Fruit fly (Drosophila melanogaster) whole organism, embryonic: ENCODE data around the gene TotX.

Experiments
- ATbp ChIP-seq: fragments of 200-800 bp; sonication (Bioruptor generic); optimal IDR thresholded peaks from 2 replicates; lab custom pipeline; 2017; ENCODE audit warnings: missing biosample characterization, mild to moderate bottlenecking, missing genetic modification characterization, missing genetic modification reagents
- Ada2b ChIP-seq: fragments of 200-800 bp; sonication (Bioruptor generic); IDR thresholded peaks from 2 replicates; pipeline ENCODE4 v1.3.6; 2022; ENCODE audit warnings: missing biosample characterization, missing genetic modification characterization
- Adf1 ChIP-seq: fragments of 200-800 bp; sonication (Bioruptor generic); IDR thresholded peaks from 2 replicates; pipeline ENCODE4 v1.3.6; 2022; ENCODE audit warnings: missing biosample characterization, missing genetic modification characterization
- Aef1 ChIP-seq: fragments of 200-800 bp; sonication (Bioruptor generic); IDR thresholded peaks from 3 replicates; pipeline ENCODE4 v1.3.6; 2022; ENCODE audit warnings: missing biosample characterization, missing genetic modification characterization
- Atf6 ChIP-seq: fragments of 200-800 bp; sonication (Bioruptor generic); IDR thresholded peaks from 2 replicates; pipeline ENCODE4 v1.3.6; 2022; ENCODE audit warnings: missing biosample characterization, missing genetic modification characterization
- CG10209 ChIP-seq: fragments of 200-800 bp; sonication (Bioruptor generic); optimal IDR thresholded peaks from 3 replicates; lab custom pipeline; 2017; ENCODE audit warnings: missing biosample characterization, mild to moderate bottlenecking, missing genetic modification characterization, missing genetic modification reagents
- CG10959 ChIP-seq: fragments of 200-800 bp; sonication (Bioruptor generic); IDR thresholded peaks from 2 replicates; pipeline ENCODE4 v1.3.6; 2022; ENCODE audit warnings: missing biosample characterization, missing genetic modification characterization
- CG11560 ChIP-seq: fragments of 200-800 bp; sonication (Bioruptor generic); IDR thresholded peaks from 3 replicates; pipeline ENCODE4 v1.3.6; 2022; ENCODE audit warnings: missing biosample characterization, missing genetic modification characterization
- CG12071 ChIP-seq: fragments of 200-800 bp; sonication (Bioruptor generic); optimal IDR thresholded peaks from 3 replicates; lab custom pipeline; 2018; ENCODE audit warnings: missing biosample characterization, mild to moderate bottlenecking, missing genetic modification characterization
- CG13894 ChIP-seq: fragments of 200-800 bp; sonication (Bioruptor generic); optimal IDR thresholded peaks from 3 replicates; lab custom pipeline; 2018; ENCODE audit warnings: missing biosample characterization, mild to moderate bottlenecking, missing genetic modification characterization, moderate library complexity
- CG14050 ChIP-seq: fragments of 200-800 bp; sonication (Bioruptor generic); IDR thresholded peaks from 3 replicates; pipeline ENCODE4 v1.3.6; 2022; ENCODE audit warnings: missing biosample characterization, missing genetic modification characterization
- CG16779 ChIP-seq: fragments of 200-800 bp; sonication (Bioruptor generic); IDR thresholded peaks from 2 replicates; pipeline ENCODE4 v1.3.6; 2022; ENCODE audit warnings: missing biosample characterization, missing genetic modification characterization
- CG17361 ChIP-seq: fragments of 200-800 bp; sonication (Bioruptor generic); IDR thresholded peaks from 3 replicates; pipeline ENCODE4 v1.3.6; 2022; ENCODE audit warnings: missing biosample characterization, missing genetic modification characterization
- CG17612 ChIP-seq: fragments of 200-800 bp; sonication (Bioruptor generic); IDR thresholded peaks from 2 replicates; pipeline ENCODE4 v1.3.6; 2022; ENCODE audit warnings: missing biosample characterization, missing genetic modification characterization
- CG17912 ChIP-seq: fragments of 200-800 bp; sonication (Bioruptor generic); optimal IDR thresholded peaks from 2 replicates; lab custom pipeline; 2018; ENCODE audit warnings: missing biosample characterization, mild to moderate bottlenecking, missing genetic modification characterization
- CG31224 ChIP-seq: fragments of 200-800 bp; sonication (Bioruptor generic); IDR thresholded peaks from 2 replicates; pipeline ENCODE4 v1.3.6; 2022; ENCODE audit warnings: missing biosample characterization, missing genetic modification characterization
- CG31441 ChIP-seq: fragments of 200-800 bp; sonication (Bioruptor generic); IDR thresholded peaks from 2 replicates; pipeline ENCODE4 v1.3.6; 2022; ENCODE audit warnings: missing biosample characterization, missing genetic modification characterization
- CG3726 ChIP-seq: fragments of 200-800 bp; sonication (Bioruptor generic); IDR thresholded peaks from 3 replicates; pipeline ENCODE4, ENCODE4 v1.3.6; 2022; ENCODE audit warnings: missing biosample characterization, missing genetic modification characterization
- CG4707 ChIP-seq: fragments of 200-800 bp; sonication (Bioruptor generic); optimal IDR thresholded peaks from 2 replicates; lab custom pipeline; 2018; ENCODE audit warnings: missing biosample characterization, mild to moderate bottlenecking, missing genetic modification characterization, moderate library complexity
- CG8290 ChIP-seq, 3 experiments: fragments of 200-800 bp; sonication (Bioruptor generic); optimal IDR thresholded peaks; 2 replicates each; lab custom pipeline; 2016 to 2019; ENCODE audit warnings: missing biosample characterization in 3 of 3, missing genetic modification characterization in 3 of 3, mild to moderate bottlenecking in 2 of 3, moderate library complexity in 1 of 3
- CG9215 ChIP-seq: fragments of 200-800 bp; sonication (Bioruptor generic); IDR thresholded peaks from 2 replicates; pipeline ENCODE4 v1.3.6; 2022; ENCODE audit warnings: missing biosample characterization, missing genetic modification characterization
- CG9876 ChIP-seq: fragments of 200-800 bp; sonication (Bioruptor generic); optimal IDR thresholded peaks from 2 replicates; lab custom pipeline; 2016; ENCODE audit warnings: missing biosample characterization, missing genetic modification characterization
- Chrac-16 ChIP-seq: fragments of 200-800 bp; sonication (Bioruptor generic); optimal IDR thresholded peaks from 3 replicates; lab custom pipeline; 2016; ENCODE audit warnings: missing biosample characterization, missing genetic modification characterization
- CrebB ChIP-seq: fragments of 200-800 bp; sonication (Bioruptor generic); optimal IDR thresholded peaks from 3 replicates; lab custom pipeline; 2018; ENCODE audit warnings: missing biosample characterization, mild to moderate bottlenecking, missing genetic modification characterization
- Eip74EF ChIP-seq, 2 experiments: fragments of 200-800 bp in 1 of 2; fragments of >200 bp in 1 of 2; sonication (Bioruptor generic) in 1 of 2; optimal IDR thresholded peaks; 2 replicates each; lab custom pipeline; 2017 to 2019; ENCODE audit warnings: missing biosample characterization in 2 of 2, missing genetic modification characterization in 2 of 2, mild to moderate bottlenecking in 1 of 2, moderate library complexity in 1 of 2
- Fer2 ChIP-seq: fragments of 200-800 bp; sonication (Bioruptor generic); optimal IDR thresholded peaks from 2 replicates; lab custom pipeline; 2018; ENCODE audit warnings: missing biosample characterization, mild to moderate bottlenecking, missing genetic modification characterization, moderate library complexity
- Hr78 ChIP-seq, 2 experiments: fragments of 200-800 bp in 1 of 2; fragments of >200 bp in 1 of 2; sonication (Bioruptor generic) in 1 of 2; optimal IDR thresholded peaks; 2 replicates each; lab custom pipeline; 2017 to 2019; ENCODE audit warnings: missing biosample characterization in 2 of 2, missing genetic modification characterization in 2 of 2, mild to moderate bottlenecking in 1 of 2, moderate library complexity in 1 of 2
- NC2α ChIP-seq: fragments of 200-800 bp; sonication (Bioruptor generic); optimal IDR thresholded peaks from 2 replicates; lab custom pipeline; 2016; ENCODE audit warnings: missing biosample characterization, missing genetic modification characterization
- Opbp ChIP-seq: fragments of 200-800 bp; sonication (Bioruptor generic); IDR thresholded peaks from 3 replicates; pipeline ENCODE4 v1.3.6; 2022; ENCODE audit warnings: missing biosample characterization, missing genetic modification characterization; ENCODE audit not compliant: partially characterized antibody
- Xrp1 ChIP-seq: fragments of 200-800 bp; sonication (Bioruptor generic); IDR thresholded peaks from 2 replicates; pipeline ENCODE4 v1.3.6; 2022; ENCODE audit warnings: missing biosample characterization, missing genetic modification characterization
- ato ChIP-seq: fragments of 200-800 bp; sonication (Bioruptor generic); IDR thresholded peaks from 2 replicates; pipeline ENCODE4 v1.3.6; 2022; ENCODE audit warnings: missing biosample characterization, missing genetic modification characterization; ENCODE audit not compliant: partially characterized antibody
- bab2 ChIP-seq: fragments of 200-800 bp; sonication (Bioruptor generic); optimal IDR thresholded peaks from 2 replicates; lab custom pipeline; 2016; ENCODE audit warnings: missing biosample characterization, missing genetic modification characterization
- disco-r ChIP-seq: fragments of 200-800 bp; sonication (Bioruptor generic); optimal IDR thresholded peaks from 2 replicates; lab custom pipeline; 2016; ENCODE audit warnings: missing biosample characterization, missing genetic modification characterization
- esg ChIP-seq: fragments of 200-800 bp; sonication (Bioruptor generic); conservative IDR thresholded peaks from 2 replicates; pipeline ENCODE4 v1.3.6; 2022; ENCODE audit warnings: missing biosample characterization, missing genetic modification characterization
- exex ChIP-seq: fragments of 200-800 bp; sonication (Bioruptor generic); optimal IDR thresholded peaks from 4 replicates; lab custom pipeline; 2018; ENCODE audit warnings: missing biosample characterization, mild to moderate bottlenecking, missing genetic modification characterization, moderate library complexity
- gsb ChIP-seq: fragments of 200-800 bp; sonication (Bioruptor generic); IDR thresholded peaks from 2 replicates; pipeline ENCODE4 v1.3.6; 2022; ENCODE audit warnings: missing biosample characterization, missing genetic modification characterization
- jing ChIP-seq: fragments of 200-800 bp; sonication (Bioruptor generic); optimal IDR thresholded peaks from 2 replicates; lab custom pipeline; 2018; ENCODE audit warnings: missing biosample characterization, mild to moderate bottlenecking, missing genetic modification characterization
- jumu ChIP-seq: fragments of 200-800 bp; sonication (Bioruptor generic); optimal IDR thresholded peaks from 3 replicates; lab custom pipeline; 2016; ENCODE audit warnings: missing biosample characterization, missing genetic modification characterization
- lov ChIP-seq, 2 experiments: fragments of 200-800 bp in 1 of 2; fragments of >200 bp in 1 of 2; sonication (Bioruptor generic) in 1 of 2; IDR thresholded peaks in 1 of 2; optimal IDR thresholded peaks in 1 of 2; 2 replicates in 1 of 2; 3 replicates in 1 of 2; pipeline versions ENCODE4 v1.3.6 to Lab custom; 2017 to 2022; ENCODE audit warnings: missing biosample characterization in 1 of 2, missing genetic modification characterization in 1 of 2
- oc ChIP-seq: fragments of 200-800 bp; sonication (Bioruptor generic); optimal IDR thresholded peaks from 2 replicates; lab custom pipeline; 2018; ENCODE audit warnings: missing biosample characterization, mild to moderate bottlenecking, missing genetic modification characterization, moderate library complexity
- pfk ChIP-seq: fragments of 200-800 bp; sonication (Bioruptor generic); optimal IDR thresholded peaks from 2 replicates; lab custom pipeline; 2018; ENCODE audit warnings: missing biosample characterization, mild to moderate bottlenecking, missing genetic modification characterization, moderate library complexity
- pzg ChIP-seq: fragments of 200-800 bp; sonication (Bioruptor generic); optimal IDR thresholded peaks from 3 replicates; lab custom pipeline; 2018; ENCODE audit warnings: missing biosample characterization, mild to moderate bottlenecking, missing genetic modification characterization, moderate library complexity
- sima ChIP-seq: fragments of 200-800 bp; sonication (Bioruptor generic); optimal IDR thresholded peaks from 2 replicates; lab custom pipeline; 2016; ENCODE audit warnings: missing biosample characterization, missing genetic modification characterization
- stwl ChIP-seq: fragments of 200-800 bp; sonication (Bioruptor generic); optimal IDR thresholded peaks from 3 replicates; lab custom pipeline; 2018; ENCODE audit warnings: missing biosample characterization, mild to moderate bottlenecking, missing genetic modification characterization, moderate library complexity
- sug ChIP-seq: fragments of 200-800 bp; optimal IDR thresholded peaks from 2 replicates; lab custom pipeline; 2019; ENCODE audit warnings: missing biosample characterization, mild to moderate bottlenecking, missing genetic modification characterization, moderate library complexity
- tin ChIP-seq: fragments of 200-800 bp; sonication (Bioruptor generic); optimal IDR thresholded peaks from 3 replicates; lab custom pipeline; 2016; ENCODE audit warnings: missing biosample characterization, missing genetic modification characterization
- tll ChIP-seq, 2 experiments: fragments of 200-800 bp in 1 of 2; fragments of >200 bp in 1 of 2; sonication (Bioruptor generic) in 1 of 2; optimal IDR thresholded peaks; 2 replicates each; lab custom pipeline; 2017 to 2019; ENCODE audit warnings: missing biosample characterization in 2 of 2, missing genetic modification characterization in 2 of 2, mild to moderate bottlenecking in 1 of 2, moderate library complexity in 1 of 2
- vnd ChIP-seq: fragments of 200-800 bp; sonication (Bioruptor generic); IDR thresholded peaks from 3 replicates; pipeline ENCODE4 v1.3.6; 2022; ENCODE audit warnings: missing biosample characterization, missing genetic modification characterization; ENCODE audit not compliant: partially characterized antibody
- wdn ChIP-seq: fragments of 200-800 bp; sonication (Bioruptor generic); IDR thresholded peaks from 2 replicates; pipeline ENCODE4 v1.3.6; 2022; ENCODE audit warnings: missing biosample characterization, missing genetic modification characterization
- zen2 ChIP-seq: fragments of 200-800 bp; sonication (Bioruptor generic); IDR thresholded peaks from 3 replicates; pipeline ENCODE4 v1.3.6; 2022; ENCODE audit warnings: missing biosample characterization, missing genetic modification characterization; ENCODE audit not compliant: partially characterized antibody

TotX gene

DNA sequence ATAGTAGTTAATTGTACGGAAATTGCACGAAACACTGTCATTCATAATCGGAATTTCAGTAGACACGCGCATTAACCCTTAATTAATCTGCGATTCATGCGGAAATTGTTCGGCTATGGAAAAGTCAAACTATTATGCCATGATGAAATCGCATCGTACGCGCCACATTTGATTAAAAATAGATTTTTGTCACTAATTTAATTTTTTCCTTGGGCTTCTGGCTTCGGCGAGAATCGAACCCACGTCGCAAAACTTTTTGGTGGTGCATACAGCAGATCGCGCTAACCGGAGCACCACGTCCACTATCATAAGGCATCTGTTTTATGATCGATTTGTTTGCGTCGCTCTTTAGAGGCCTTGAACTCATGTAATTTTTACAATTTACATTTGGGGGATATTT, 7.4 kb upstream of the TotX start (continued):
- TF ChIP-seq jumu (GFP tag; lab: Kevin White, UChicago) (no peak), CG17361 (GFP tag; lab: Robert Waterston, UW) (no peak), tll (GFP tag; optimal IDR thresholded peaks at IDR 0.05; lab: Kevin White, UChicago) (peak in 1 of 2 experiments; percentile 48), Xrp1 (GFP tag; lab: Robert Waterston, UW) (no peak), esg (no peak), stwl (tag; lab: Kevin White, UChicago) (no peak), ATbp (no peak), CrebB (no peak), pfk (GFP tag; lab: Kevin White, UChicago) (no peak), Ada2b (GFP tag; lab: Robert Waterston, UW) (no peak), Hr78 (GFP tag; optimal IDR thresholded peaks at IDR 0.05; lab: Kevin White, UChicago) (peak in 1 of 2 experiments; percentile 35), oc (tag; lab: Kevin White, UChicago) (peak; percentile 2), pzg (GFP tag; lab: Kevin White, UChicago) (no peak), gsb (GFP tag; lab: Robert Waterston, UW) (no peak), CG9215 (GFP tag; lab: Robert Waterston, UW) (no peak), jing (GFP tag; lab: Kevin White, UChicago) (no peak), ato (GFP tag; lab: Robert Waterston, UW) (peak; percentile 44; the same call in 1 of the 2 replicates), CG10959 (no peak), CG12071 (GFP tag; lab: Kevin White, UChicago) (no peak), Opbp (peak; percentile 87), tin (no peak), sima (no peak), wdn (GFP tag; lab: Robert Waterston, UW) (no peak), exex (tag; lab: Kevin White, UChicago) (peak; percentile 66), NC2α (GFP tag; lab: Kevin White, UChicago) (no peak), Adf1 (no peak), bab2 (GFP tag; lab: Kevin White, UChicago) (no peak), CG16779 (no peak), sug (no peak), Eip74EF (GFP tag; optimal IDR thresholded peaks at IDR 0.05; lab: Kevin White, UChicago) (peak in 1 of 2 experiments; percentile 35), Chrac-16 (GFP tag; lab: Kevin White, UChicago) (no peak), Fer2 (tag; lab: Kevin White, UChicago) (no peak), Aef1 (GFP tag; lab: Robert Waterston, UW) (no peak), CG9876 (GFP tag; lab: Kevin White, UChicago) (no peak), zen2 (GFP tag; lab: Robert Waterston, UW) (peak; percentile 27; the same call in 1 of the 3 replicates), Atf6 (no peak), CG8290 (GFP tag; optimal IDR thresholded peaks at IDR 0.05; lab: Kevin White, UChicago) (no peak), CG8290 (tag; optimal IDR thresholded peaks at IDR 0.05; lab: Kevin White, UChicago) (no peak), CG13894 (tag; lab: Kevin White, UChicago) (no peak), CG11560 (tag; lab: Robert Waterston, UW) (no peak), CG31224 (GFP tag; lab: Robert Waterston, UW) (no peak), CG31441 (no peak), CG14050 (no peak), disco-r (GFP tag; lab: Kevin White, UChicago) (no peak), CG10209 (GFP tag; lab: Kevin White, UChicago) (no peak), lov (optimal IDR thresholded peaks at IDR 0.05; lab: Kevin White, UChicago) (no peak), lov (GFP tag; IDR thresholded peaks at IDR 0.05; lab: Robert Waterston, UW) (no peak), CG17612 (GFP tag; lab: Robert Waterston, UW) (no peak), vnd (GFP tag; lab: Robert Waterston, UW) (peak; percentile 52; the same call in 2 of the 3 replicates), CG3726 (GFP tag; lab: Robert Waterston, UW) (no peak), CG4707 (GFP tag; lab: Kevin White, UChicago) (no peak), CG17912 (GFP tag; lab: Kevin White, UChicago) (no peak)
